Worm (Caenorhabditis elegans): ENCODE data around the gene R02F11.11.
"Not testable (repeated sequence)": the region's sequence is repeated elsewhere in the genome, so short reads cannot be mapped to it uniquely, and the experiment has no call there.

R02F11.11 gene

ce11 chrV:4791569-4791968 is at the start of gene R02F11.11:
Gene R02F11.11 (plus strand): TSS chrV:4791869.
- TF ChIP-seq him-1 (tag; optimal IDR thresholded peaks at IDR 0.05) (no peak), W03F9.2 (tag; optimal IDR thresholded peaks at IDR 0.05) (no peak), dao-5 (tag; optimal IDR thresholded peaks at IDR 0.05) (no peak)

ce11 chrV:4742190-4742589 is 49.5 kb upstream of the R02F11.11 start, which contains the start of gene ugt-61:
Gene ugt-61 (plus strand): TSS chrV:4742422.
- no peak for TF ChIP-seq him-1 (tag; optimal IDR thresholded peaks at IDR 0.05)
- TF ChIP-seq W03F9.2 (tag; optimal IDR thresholded peaks at IDR 0.05) = no peak
- no peak for TF ChIP-seq dao-5 (tag; optimal IDR thresholded peaks at IDR 0.05)

- TF ChIP-seq W03F9.2 (tag; optimal IDR thresholded peaks at IDR 0.05) (no peak), him-1 (tag; optimal IDR thresholded peaks at IDR 0.05) (no peak), dao-5 (tag; optimal IDR thresholded peaks at IDR 0.05) (no peak)
Measured at ce11 chrV:4745269-4745668, 46.4 kb upstream of the R02F11.11 start, which contains the start of gene C18G1.7. Gene C18G1.7 (plus strand): TSS chrV:4745569.

- TF ChIP-seq dao-5 (tag; optimal IDR thresholded peaks at IDR 0.05) (no peak), him-1 (tag; optimal IDR thresholded peaks at IDR 0.05) (no peak), W03F9.2 (tag; optimal IDR thresholded peaks at IDR 0.05) (no peak)
Measured at ce11 chrV:4750294-4750693, 41.4 kb upstream of the R02F11.11 start, which contains the start of gene C18G1.6. Gene C18G1.6 (plus strand): TSS chrV:4750594.

- no peak for TF ChIP-seq W03F9.2 (tag; optimal IDR thresholded peaks at IDR 0.05)
Measured at ce11 chrV:4754123-4754522, 37.5 kb upstream of the R02F11.11 start, which contains the start of gene hil-4. Gene hil-4 (plus strand): TSS chrV:4754313.

ce11 chrV:4754684-4755211 is 36.9 kb upstream of the R02F11.11 start:
- TF ChIP-seq W03F9.2 (tag; optimal IDR thresholded peaks at IDR 0.05) (no peak), him-1 (tag; optimal IDR thresholded peaks at IDR 0.05) (no peak), dao-5 (tag; optimal IDR thresholded peaks at IDR 0.05) (no peak)

ce11 chrV:4755308-4756029 is 36.2 kb upstream of the R02F11.11 start, which contains the start of gene pgl-3:
Gene pgl-3 (plus strand): TSS chrV:4755979.
- TF ChIP-seq W03F9.2 (tag; optimal IDR thresholded peaks at IDR 0.05) (no peak), him-1 (tag; optimal IDR thresholded peaks at IDR 0.05) (no peak), dao-5 (tag; optimal IDR thresholded peaks at IDR 0.05) (no peak)

ce11 chrV:4758019-4758418 is 33.6 kb upstream of the R02F11.11 start:
- no peak for TF ChIP-seq dao-5 (tag; optimal IDR thresholded peaks at IDR 0.05)
- no peak for TF ChIP-seq him-1 (tag; optimal IDR thresholded peaks at IDR 0.05)
- no peak for TF ChIP-seq W03F9.2 (tag; optimal IDR thresholded peaks at IDR 0.05)

ce11 chrV:4758540-4758939 is 33.1 kb upstream of the R02F11.11 start:
- TF ChIP-seq him-1 (tag; optimal IDR thresholded peaks at IDR 0.05) (no peak), dao-5 (tag; optimal IDR thresholded peaks at IDR 0.05) (no peak), W03F9.2 (tag; optimal IDR thresholded peaks at IDR 0.05) (no peak)

ce11 chrV:4760674-4761073 is 31.0 kb upstream of the R02F11.11 start, which contains the start of gene bgnt-1.4:
Gene bgnt-1.4 (plus strand): TSS chrV:4760974.
- TF ChIP-seq W03F9.2, dao-5, him-1 (tag; optimal IDR thresholded peaks at IDR 0.05): not testable (repeated sequence)

ce11 chrV:4766501-4766900 is 25.2 kb upstream of the R02F11.11 start, which contains the start of gene C18G1.8:
Gene C18G1.8 (minus strand): TSS chrV:4766601.
- no peak for TF ChIP-seq him-1 (tag; optimal IDR thresholded peaks at IDR 0.05)
- no peak for TF ChIP-seq W03F9.2 (tag; optimal IDR thresholded peaks at IDR 0.05)
- TF ChIP-seq dao-5 (tag; optimal IDR thresholded peaks at IDR 0.05) = no peak

ce11 chrV:4769633-4770032 is 22.0 kb upstream of the R02F11.11 start, which contains the start of gene C18G1.9:
Gene C18G1.9 (minus strand): TSS chrV:4769733.
- TF ChIP-seq him-1 (tag; optimal IDR thresholded peaks at IDR 0.05) (no peak), W03F9.2 (tag; optimal IDR thresholded peaks at IDR 0.05) (no peak), dao-5 (tag; optimal IDR thresholded peaks at IDR 0.05) (no peak)

ce11 chrV:4770408-4770947 is 21.2 kb upstream of the R02F11.11 start, which contains the start of gene elt-7:
Gene elt-7 (plus strand): TSS chrV:4770670.
- TF ChIP-seq dao-5 (tag; optimal IDR thresholded peaks at IDR 0.05) (no peak), him-1 (tag; optimal IDR thresholded peaks at IDR 0.05) (no peak), W03F9.2 (tag; optimal IDR thresholded peaks at IDR 0.05) (no peak)

ce11 chrV:4775140-4775539 is 16.5 kb upstream of the R02F11.11 start:
- no peak for TF ChIP-seq dao-5 (tag; optimal IDR thresholded peaks at IDR 0.05)
- no peak for TF ChIP-seq him-1 (tag; optimal IDR thresholded peaks at IDR 0.05)
- no peak for TF ChIP-seq W03F9.2 (tag; optimal IDR thresholded peaks at IDR 0.05)
